Worm (Caenorhabditis elegans) whole organism, L3 larva: Measurements from ENCODE around the gene T25E4.2.

ENCODE experiments used
- R02D3.7 ChIP-seq: fragments of 150-350 bp; optimal IDR thresholded peaks from 2 replicates; lab custom pipeline; 2014; ENCODE audit warnings: missing biosample characterization, missing genetic modification characterization
- ZK546.5 ChIP-seq: sonication (generic microtip); optimal IDR thresholded peaks from 2 replicates; lab custom pipeline; 2017; ENCODE audit warnings: missing biosample characterization, missing genetic modification characterization
- ceh-28 ChIP-seq: fragments of 150-350 bp; optimal IDR thresholded peaks from 2 replicates; lab custom pipeline; 2014; ENCODE audit warnings: missing biosample characterization, missing genetic modification reagents, missing genetic modification characterization
- ceh-82 ChIP-seq: fragments of 150-350 bp; optimal IDR thresholded peaks from 2 replicates; lab custom pipeline; 2014; ENCODE audit warnings: missing biosample characterization, missing genetic modification characterization
- elt-1 ChIP-seq: fragments of 150-350 bp; optimal IDR thresholded peaks from 2 replicates; lab custom pipeline; 2014; ENCODE audit warnings: missing biosample characterization, missing genetic modification characterization
- fkh-10 ChIP-seq: sonication (generic microtip); optimal IDR thresholded peaks from 2 replicates; lab custom pipeline; 2017; ENCODE audit warnings: missing biosample characterization, missing genetic modification reagents, missing genetic modification characterization
- nfya-1 ChIP-seq: sonication (generic microtip); optimal IDR thresholded peaks from 2 replicates; lab custom pipeline; 2017; ENCODE audit warnings: missing genetic modification characterization, mild to moderate bottlenecking, missing compliant biosample characterization, antibody characterized with exemption, moderate library complexity; ENCODE audit not compliant: insufficient read depth
- nhr-11 ChIP-seq: fragments of 150-350 bp; optimal IDR thresholded peaks from 2 replicates; lab custom pipeline; 2014; ENCODE audit warnings: missing biosample characterization, missing genetic modification characterization
- nhr-25 ChIP-seq: sonication (generic microtip); optimal IDR thresholded peaks from 2 replicates; lab custom pipeline; 2017; ENCODE audit warnings: missing biosample characterization, missing genetic modification characterization
- tbx-2 ChIP-seq: sonication (generic microtip); optimal IDR thresholded peaks from 2 replicates; lab custom pipeline; 2016; ENCODE audit warnings: mild to moderate bottlenecking, missing genetic modification characterization, missing compliant biosample characterization
- unc-62 ChIP-seq: fragments of 150-350 bp; sonication (generic microtip); optimal IDR thresholded peaks from 4 replicates; lab custom pipeline; 2014; ENCODE audit warnings: missing biosample characterization, missing genetic modification reagents, missing genetic modification characterization
- zag-1 ChIP-seq: fragments of 150-350 bp; optimal IDR thresholded peaks from 2 replicates; lab custom pipeline; 2014; ENCODE audit warnings: missing biosample characterization, missing genetic modification characterization

DNA sequence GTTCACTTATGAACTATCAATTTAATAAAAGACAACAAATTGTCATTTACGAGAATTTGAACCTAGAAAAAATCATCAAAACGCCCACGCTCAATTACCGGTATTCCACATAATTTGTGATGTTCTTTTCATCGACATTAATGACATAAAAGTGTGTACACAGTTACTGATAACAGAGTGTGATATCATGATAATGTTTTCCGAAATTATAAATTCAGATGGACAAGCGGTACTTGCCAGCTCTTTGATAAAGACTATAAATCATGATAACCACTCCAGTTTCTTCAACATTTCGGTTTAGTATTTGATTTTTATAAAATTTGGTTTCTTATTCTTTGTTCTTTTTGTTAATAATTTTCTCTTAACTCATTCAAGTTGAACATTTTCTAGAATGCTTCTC, 3.6 kb upstream of the T25E4.2 start, which contains the start of gene lys-8:
- TF ChIP-seq nhr-25 (tag; lab: Kevin White, UChicago) (no peak), fkh-10 (GFP tag; lab: Kevin White, UChicago) (no peak), ceh-28 (tag; lab: Kevin White, UChicago) (no peak), nfya-1 (no peak), nhr-11 (no peak), unc-62 (GFP tag; lab: Kevin White, UChicago) (no peak), ZK546.5 (no peak), R02D3.7 (tag; lab: Kevin White, UChicago) (no peak), elt-1 (no peak), zag-1 (tag; lab: Kevin White, UChicago) (no peak), ceh-82 (tag; lab: Kevin White, UChicago) (no peak), tbx-2 (tag; lab: Kevin White, UChicago) (no peak)
